Fruit fly (Drosophila melanogaster) whole organism, embryonic: Measurements from ENCODE around the gene mRRF2.
A peak's percentile ranks its signal among the peaks of the same experiment; 100 is the strongest.

Experiments
- Bgb ChIP-seq: fragments of 200-800 bp; sonication (Bioruptor generic); IDR thresholded peaks from 2 replicates; pipeline ENCODE4 v1.3.6; 2022; ENCODE audit warnings: missing biosample characterization, missing genetic modification characterization; ENCODE audit not compliant: partially characterized antibody
- CG12659 ChIP-seq: fragments of 200-800 bp; sonication (Bioruptor generic); optimal IDR thresholded peaks from 3 replicates; lab custom pipeline; 2017; ENCODE audit warnings: mild to moderate bottlenecking, missing biosample characterization, missing genetic modification reagents, missing genetic modification characterization
- CG12744 ChIP-seq: fragments of 200-800 bp; sonication (Bioruptor generic); optimal IDR thresholded peaks from 2 replicates; lab custom pipeline; 2016; ENCODE audit warnings: missing biosample characterization, missing genetic modification characterization
- CG13894 ChIP-seq: fragments of 200-800 bp; sonication (Bioruptor generic); optimal IDR thresholded peaks from 3 replicates; lab custom pipeline; 2018; ENCODE audit warnings: missing biosample characterization, mild to moderate bottlenecking, missing genetic modification characterization, moderate library complexity
- CG14050 ChIP-seq: fragments of 200-800 bp; sonication (Bioruptor generic); IDR thresholded peaks from 3 replicates; pipeline ENCODE4 v1.3.6; 2022; ENCODE audit warnings: missing biosample characterization, missing genetic modification characterization
- CG15514 ChIP-seq: fragments of 200-800 bp; sonication (Bioruptor generic); optimal IDR thresholded peaks from 3 replicates; lab custom pipeline; 2017; ENCODE audit warnings: missing biosample characterization, missing genetic modification characterization, mild to moderate bottlenecking, moderate library complexity, missing genetic modification reagents
- CG15601 ChIP-seq: fragments of 200-800 bp; sonication (Bioruptor generic); optimal IDR thresholded peaks from 3 replicates; lab custom pipeline; 2019; ENCODE audit warnings: missing biosample characterization, mild to moderate bottlenecking, missing genetic modification characterization, moderate library complexity
- CG16815 ChIP-seq: fragments of 200-800 bp; sonication (Bioruptor generic); optimal IDR thresholded peaks from 3 replicates; lab custom pipeline; 2017; ENCODE audit warnings: missing biosample characterization, mild to moderate bottlenecking, missing genetic modification characterization
- CG17186 ChIP-seq: fragments of 200-800 bp; sonication (Bioruptor generic); optimal IDR thresholded peaks from 3 replicates; lab custom pipeline; 2017; ENCODE audit warnings: missing biosample characterization, missing genetic modification reagents, missing genetic modification characterization
- CG17359 ChIP-seq: fragments of 200-800 bp; sonication (Bioruptor generic); optimal IDR thresholded peaks from 3 replicates; lab custom pipeline; 2018; ENCODE audit warnings: missing biosample characterization, mild to moderate bottlenecking, missing genetic modification characterization, moderate library complexity
- CG2678 ChIP-seq: fragments of 200-800 bp; sonication (Bioruptor generic); optimal IDR thresholded peaks from 3 replicates; lab custom pipeline; 2019; ENCODE audit warnings: missing biosample characterization, mild to moderate bottlenecking, missing genetic modification characterization, moderate library complexity
- CG2712 ChIP-seq: fragments of 200-800 bp; optimal IDR thresholded peaks from 3 replicates; lab custom pipeline; 2019; ENCODE audit warnings: missing biosample characterization, mild to moderate bottlenecking, missing genetic modification characterization, moderate library complexity
- CG30431 ChIP-seq: fragments of 200-800 bp; sonication (Bioruptor generic); optimal IDR thresholded peaks from 2 replicates; lab custom pipeline; 2017; ENCODE audit warnings: missing biosample characterization, missing genetic modification characterization
- CG31388 ChIP-seq: fragments of 200-800 bp; sonication (Bioruptor generic); optimal IDR thresholded peaks from 2 replicates; lab custom pipeline; 2016; ENCODE audit warnings: missing biosample characterization, missing genetic modification characterization
- CG6765 ChIP-seq: fragments of 200-800 bp; sonication (Bioruptor generic); optimal IDR thresholded peaks from 3 replicates; lab custom pipeline; 2017; ENCODE audit warnings: missing biosample characterization, mild to moderate bottlenecking, missing genetic modification characterization
- CG6791 ChIP-seq: fragments of 200-800 bp; sonication (Bioruptor generic); IDR thresholded peaks from 3 replicates; pipeline ENCODE4 v1.3.6; 2022; ENCODE audit warnings: missing biosample characterization, missing genetic modification characterization; ENCODE audit not compliant: partially characterized antibody
- CG6813 ChIP-seq: fragments of 200-800 bp; sonication (Bioruptor generic); optimal IDR thresholded peaks from 2 replicates; lab custom pipeline; 2017; ENCODE audit warnings: missing biosample characterization, missing genetic modification characterization, mild to moderate bottlenecking, moderate library complexity, missing genetic modification reagents
- CG7357 ChIP-seq: fragments of 200-800 bp; sonication (Bioruptor generic); IDR thresholded peaks from 3 replicates; pipeline ENCODE4 v1.3.6; 2022; ENCODE audit warnings: missing biosample characterization, missing genetic modification characterization
- D ChIP-seq, 2 experiments: fragments of 200-800 bp in 1 of 2; fragments of >200 bp in 1 of 2; sonication (Bioruptor generic) in 1 of 2; optimal IDR thresholded peaks; 2 replicates in 1 of 2; 3 replicates in 1 of 2; lab custom pipeline; 2017; ENCODE audit warnings: mild to moderate bottlenecking in 1 of 2, missing biosample characterization in 1 of 2, missing genetic modification characterization in 1 of 2, missing genetic modification reagents in 1 of 2
- Dek ChIP-seq: fragments of 200-800 bp; sonication (Bioruptor generic); optimal IDR thresholded peaks from 3 replicates; lab custom pipeline; 2019; ENCODE audit warnings: missing biosample characterization, mild to moderate bottlenecking, missing genetic modification characterization, moderate library complexity
- Dll ChIP-seq: fragments of 200-800 bp; sonication (Bioruptor generic); IDR thresholded peaks from 4 replicates; pipeline ENCODE4 v1.3.6; 2022; ENCODE audit warnings: missing biosample characterization, missing genetic modification characterization; ENCODE audit not compliant: partially characterized antibody
- Dp ChIP-seq: fragments of 200-800 bp; sonication (Bioruptor generic); optimal IDR thresholded peaks from 2 replicates; lab custom pipeline; 2018; ENCODE audit warnings: missing biosample characterization, mild to moderate bottlenecking, missing genetic modification characterization, moderate library complexity
- Eip74EF ChIP-seq, 2 experiments: fragments of 200-800 bp in 1 of 2; fragments of >200 bp in 1 of 2; sonication (Bioruptor generic) in 1 of 2; optimal IDR thresholded peaks; 2 replicates each; lab custom pipeline; 2017 to 2019; ENCODE audit warnings: missing biosample characterization in 2 of 2, missing genetic modification characterization in 2 of 2, mild to moderate bottlenecking in 1 of 2, moderate library complexity in 1 of 2
- Ets65A ChIP-seq: fragments of 200-800 bp; sonication (Bioruptor generic); peaks from one replicate; lab custom pipeline; 2016; ENCODE audit warnings: missing biosample characterization, missing genetic modification characterization
- Fer3 ChIP-seq: fragments of 200-800 bp; sonication (Bioruptor generic); optimal IDR thresholded peaks from 2 replicates; lab custom pipeline; 2018; ENCODE audit warnings: missing biosample characterization, mild to moderate bottlenecking, missing genetic modification characterization, moderate library complexity
- GATAe ChIP-seq: fragments of 200-800 bp; sonication (Bioruptor generic); conservative IDR thresholded peaks from 2 replicates; pipeline ENCODE4 v1.3.6; 2022; ENCODE audit warnings: missing biosample characterization, missing genetic modification characterization
- Gug ChIP-seq: fragments of 200-800 bp; sonication (Bioruptor generic); IDR thresholded peaks from 4 replicates; pipeline ENCODE4 v1.3.6; 2022; ENCODE audit warnings: missing biosample characterization, missing genetic modification characterization
- H2.0 ChIP-seq: fragments of 200-800 bp; sonication (Bioruptor generic); IDR thresholded peaks from 2 replicates; pipeline ENCODE4 v1.3.6; 2022; ENCODE audit warnings: missing biosample characterization, missing genetic modification characterization
- Lhr ChIP-seq: fragments of 200-800 bp; sonication (Bioruptor generic); optimal IDR thresholded peaks from 3 replicates; lab custom pipeline; 2017; ENCODE audit warnings: mild to moderate bottlenecking, missing biosample characterization, missing genetic modification reagents, missing genetic modification characterization
- Nf-YA ChIP-seq: fragments of 200-800 bp; sonication (Bioruptor generic); IDR thresholded peaks from 2 replicates; pipeline ENCODE4 v1.3.6; 2022; ENCODE audit warnings: missing biosample characterization, missing genetic modification characterization
- ash1 ChIP-seq: fragments of 200-800 bp; sonication (Bioruptor generic); optimal IDR thresholded peaks from 2 replicates; lab custom pipeline; 2018; ENCODE audit warnings: missing biosample characterization, mild to moderate bottlenecking, missing genetic modification characterization
- bab2 ChIP-seq: fragments of 200-800 bp; sonication (Bioruptor generic); optimal IDR thresholded peaks from 2 replicates; lab custom pipeline; 2016; ENCODE audit warnings: missing biosample characterization, missing genetic modification characterization
- bbx ChIP-seq: fragments of 200-800 bp; sonication (Bioruptor generic); IDR thresholded peaks from 2 replicates; pipeline ENCODE4 v1.3.6; 2022; ENCODE audit warnings: missing biosample characterization, missing genetic modification characterization; ENCODE audit not compliant: partially characterized antibody
- btn ChIP-seq: fragments of 200-800 bp; sonication (Bioruptor generic); optimal IDR thresholded peaks from 2 replicates; lab custom pipeline; 2016; ENCODE audit warnings: missing biosample characterization, missing genetic modification characterization
- ci ChIP-seq: fragments of 200-800 bp; sonication (Bioruptor generic); IDR thresholded peaks from 3 replicates; pipeline ENCODE4 v1.3.6; 2022; ENCODE audit warnings: missing biosample characterization, missing genetic modification characterization
- eyg ChIP-seq: fragments of 200-800 bp; sonication (Bioruptor generic); optimal IDR thresholded peaks from 3 replicates; lab custom pipeline; 2016; ENCODE audit warnings: missing biosample characterization, missing genetic modification characterization
- fd3F ChIP-seq: fragments of 200-800 bp; sonication (Bioruptor generic); optimal IDR thresholded peaks from 2 replicates; lab custom pipeline; 2018; ENCODE audit warnings: missing biosample characterization, mild to moderate bottlenecking, missing genetic modification characterization, moderate library complexity
- her ChIP-seq: fragments of 200-800 bp; sonication (Bioruptor generic); optimal IDR thresholded peaks from 2 replicates; lab custom pipeline; 2016; ENCODE audit warnings: missing biosample characterization, missing genetic modification characterization
- insv ChIP-seq, 2 experiments: fragments of 200-800 bp; sonication (Bioruptor generic); optimal IDR thresholded peaks; 3 replicates each; lab custom pipeline; 2016 to 2018; ENCODE audit warnings: missing biosample characterization in 2 of 2, missing genetic modification characterization in 2 of 2
- jigr1 ChIP-seq: fragments of 200-800 bp; sonication (Bioruptor generic); IDR thresholded peaks from 3 replicates; pipeline ENCODE4 v1.3.6; 2022; ENCODE audit warnings: missing biosample characterization, missing genetic modification characterization
- kay ChIP-seq: fragments of 200-800 bp; sonication (Bioruptor generic); optimal IDR thresholded peaks from 2 replicates; lab custom pipeline; 2016; ENCODE audit warnings: missing biosample characterization, missing genetic modification characterization
- ken ChIP-seq: fragments of 200-800 bp; sonication (Bioruptor generic); IDR thresholded peaks from 3 replicates; pipeline ENCODE4 v1.3.6; 2022; ENCODE audit warnings: missing biosample characterization, missing genetic modification characterization
- kni ChIP-seq: fragments of 200-800 bp; sonication (Bioruptor generic); optimal IDR thresholded peaks from 3 replicates; lab custom pipeline; 2017; ENCODE audit warnings: mild to moderate bottlenecking, missing biosample characterization, missing genetic modification reagents, missing genetic modification characterization
- nerfin-1 ChIP-seq: fragments of 200-800 bp; sonication (Bioruptor generic); optimal IDR thresholded peaks from 3 replicates; lab custom pipeline; 2019; ENCODE audit warnings: missing biosample characterization, mild to moderate bottlenecking, missing genetic modification characterization, moderate library complexity
- nmo ChIP-seq: fragments of 200-800 bp; sonication (Bioruptor generic); optimal IDR thresholded peaks from 2 replicates; lab custom pipeline; 2018; ENCODE audit warnings: missing biosample characterization, mild to moderate bottlenecking, missing genetic modification characterization, moderate library complexity
- p53 ChIP-seq: fragments of 200-800 bp; sonication (Bioruptor generic); optimal IDR thresholded peaks from 2 replicates; lab custom pipeline; 2016; ENCODE audit warnings: missing biosample characterization, missing genetic modification characterization
- sc ChIP-seq, 3 experiments: fragments of >200 bp in 2 of 3; fragments of 200-800 bp in 1 of 3; sonication (Bioruptor generic) in 1 of 3; optimal IDR thresholded peaks; 2 replicates in 2 of 3; 3 replicates in 1 of 3; lab custom pipeline; 2017; ENCODE audit warnings: mild to moderate bottlenecking in 1 of 3, missing biosample characterization in 1 of 3, missing genetic modification characterization in 1 of 3, missing genetic modification reagents in 1 of 3
- sqz ChIP-seq: fragments of 200-800 bp; sonication (Bioruptor generic); optimal IDR thresholded peaks from 3 replicates; lab custom pipeline; 2018; ENCODE audit warnings: missing biosample characterization, mild to moderate bottlenecking, missing genetic modification characterization
- ttk ChIP-seq: fragments of 200-800 bp; sonication (Bioruptor generic); IDR thresholded peaks from 2 replicates; pipeline ENCODE4 v2.1.2; 2022; ENCODE audit warnings: missing biosample characterization, missing genetic modification characterization
- zfh1 ChIP-seq: fragments of 200-800 bp; sonication (Bioruptor generic); IDR thresholded peaks from 3 replicates; pipeline ENCODE4 v1.3.6; 2022; ENCODE audit warnings: missing biosample characterization, missing genetic modification characterization

Gene mRRF2

dm6 chr3R:22618280-22618679 is 4.8 kb downstream of the mRRF2 start, which contains the start of gene mRpL45 (continued):
- TF ChIP-seq Gug (GFP tag; lab: Robert Waterston, UW): no peak
- TF ChIP-seq D (optimal IDR thresholded peaks at IDR 0.05; lab: Kevin White, UChicago): no peak
- TF ChIP-seq D (GFP tag; optimal IDR thresholded peaks at IDR 0.05; lab: Kevin White, UChicago): no peak
- no peak for TF ChIP-seq CG31388 (GFP tag; lab: Kevin White, UChicago)
- no peak for TF ChIP-seq her
- no peak for TF ChIP-seq CG6813 (GFP tag; lab: Kevin White, UChicago)
- TF ChIP-seq sc (optimal IDR thresholded peaks at IDR 0.05; lab: Kevin White, UChicago): no peak
- TF ChIP-seq sc (GFP tag; optimal IDR thresholded peaks at IDR 0.05; lab: Kevin White, UChicago): no peak
- TF ChIP-seq fd3F (GFP tag; lab: Kevin White, UChicago): no peak
- TF ChIP-seq zfh1: no peak
- TF ChIP-seq bbx (GFP tag; lab: Robert Waterston, UW): peak; percentile 55
- TF ChIP-seq CG13894 (tag; lab: Kevin White, UChicago): no peak
- TF ChIP-seq bab2 (GFP tag; lab: Kevin White, UChicago): no peak
- no peak for TF ChIP-seq btn (GFP tag; lab: Kevin White, UChicago)
- TF ChIP-seq Dek (tag; lab: Kevin White, UChicago): no peak
- TF ChIP-seq kni (GFP tag; lab: Kevin White, UChicago): no peak
- no peak for TF ChIP-seq CG30431 (GFP tag; lab: Kevin White, UChicago)
- TF ChIP-seq CG17186 (GFP tag; lab: Kevin White, UChicago): no peak
- no peak for TF ChIP-seq CG2712 (tag; lab: Kevin White, UChicago)
- TF ChIP-seq CG16815 (GFP tag; lab: Kevin White, UChicago): no peak
- no peak for TF ChIP-seq CG7357 (GFP tag; lab: Robert Waterston, UW)
- TF ChIP-seq CG15601 (tag; lab: Kevin White, UChicago): no peak
- TF ChIP-seq Lhr (GFP tag; lab: Kevin White, UChicago): no peak
- TF ChIP-seq Dp: peak; percentile 60
- peak; percentile 66 for TF ChIP-seq Bgb (GFP tag; lab: Robert Waterston, UW)
- no peak for TF ChIP-seq CG15514 (GFP tag; lab: Kevin White, UChicago)
- TF ChIP-seq Ets65A: no peak
- TF ChIP-seq sqz: no peak
- TF ChIP-seq p53 (GFP tag; lab: Kevin White, UChicago): no peak
- TF ChIP-seq CG2678: no peak
- no peak for TF ChIP-seq nerfin-1 (tag; lab: Kevin White, UChicago)
- TF ChIP-seq jigr1 (GFP tag; lab: Robert Waterston, UW): no peak
- TF ChIP-seq Eip74EF (GFP tag; optimal IDR thresholded peaks at IDR 0.05; lab: Kevin White, UChicago): no peak
- peak; percentile 77 for TF ChIP-seq CG6791
- TF ChIP-seq CG6765 (GFP tag; lab: Kevin White, UChicago): no peak
- TF ChIP-seq Nf-YA (GFP tag; lab: Robert Waterston, UW): no peak
- TF ChIP-seq eyg: no peak
- no peak for TF ChIP-seq kay (GFP tag; lab: Kevin White, UChicago)
- TF ChIP-seq CG14050: no peak
- no peak for TF ChIP-seq ken (GFP tag; lab: Robert Waterston, UW)
- no peak for TF ChIP-seq CG12744
- TF ChIP-seq insv (GFP tag; optimal IDR thresholded peaks at IDR 0.05; lab: Kevin White, UChicago): no peak
- TF ChIP-seq CG12659 (GFP tag; lab: Kevin White, UChicago): peak; percentile 19
- no peak for TF ChIP-seq CG17359 (tag; lab: Kevin White, UChicago)
- TF ChIP-seq ci (GFP tag; lab: Robert Waterston, UW): no peak
- TF ChIP-seq GATAe (GFP tag; lab: Robert Waterston, UW): no peak
- TF ChIP-seq Dll (GFP tag; lab: Robert Waterston, UW): 0 out of 4 replicates have a peak, but pooled peaks have one; percentile 34
- no peak for TF ChIP-seq ash1 (GFP tag; lab: Kevin White, UChicago)
- no peak for TF ChIP-seq nmo (GFP tag; lab: Kevin White, UChicago)
- no peak for TF ChIP-seq Fer3
- no peak for TF ChIP-seq H2.0 (GFP tag; lab: Robert Waterston, UW)
- no peak for TF ChIP-seq ttk
